Fruit fly (Drosophila melanogaster) whole organism, pupa: ENCODE results near the gene endos.

Experiments used
- D1 ChIP-seq: fragments of 200-800 bp; sonication (Bioruptor generic); optimal IDR thresholded peaks from 2 replicates; lab custom pipeline; 2018; ENCODE audit warnings: missing biosample characterization, mild to moderate bottlenecking, missing genetic modification characterization, moderate library complexity
- Ets98B ChIP-seq: fragments of 200-800 bp; sonication (Bioruptor generic); IDR thresholded peaks from 2 replicates; pipeline ENCODE4 v1.3.6; 2022; ENCODE audit warnings: missing biosample characterization, missing genetic modification characterization
- Snoo ChIP-seq: fragments of 200-800 bp; sonication (Bioruptor generic); optimal IDR thresholded peaks from 3 replicates; lab custom pipeline; 2017; ENCODE audit warnings: missing biosample characterization, mild to moderate bottlenecking, missing genetic modification characterization, inconsistent platforms
- rn ChIP-seq: fragments of 200-800 bp; sonication (Bioruptor generic); IDR thresholded peaks from 2 replicates; pipeline ENCODE4 v1.3.6; 2022; ENCODE audit warnings: missing biosample characterization, missing genetic modification characterization

dm6 chr3L:14028485-14029384, 2.8 kb downstream of the endos start, which contains the start of gene Ptip:
- no peak for TF ChIP-seq rn (GFP tag; lab: Robert Waterston, UW)
- TF ChIP-seq Snoo (tag; lab: Kevin White, UChicago) = no peak
- TF ChIP-seq Ets98B (GFP tag; lab: Robert Waterston, UW) = 0 out of 2 replicates have a peak, but pooled peaks have one; percentile 64
- TF ChIP-seq D1 (tag; lab: Kevin White, UChicago) = no peak
